Worm (Caenorhabditis elegans) whole organism, L1 larva: ENCODE results near the gene ZK829.7.

ENCODE experiments used
- ama-1 ChIP-seq: fragments of 150-350 bp; optimal IDR thresholded peaks from 2 replicates; lab custom pipeline; 2014
- dpl-1 ChIP-seq, 3 experiments: fragments of 150-350 bp in 2 of 3; sonication (generic microtip) in 1 of 3; optimal IDR thresholded peaks; 2 replicates each; lab custom pipeline; 2014 to 2017; ENCODE audit warnings: missing biosample characterization in 3 of 3, missing genetic modification characterization in 3 of 3, missing genetic modification reagents in 3 of 3
- nhr-11 ChIP-seq: fragments of 150-350 bp; optimal IDR thresholded peaks from 2 replicates; lab custom pipeline; 2014; ENCODE audit warnings: missing biosample characterization, missing genetic modification characterization
- nhr-237 ChIP-seq: fragments of 150-350 bp; optimal IDR thresholded peaks from 2 replicates; lab custom pipeline; 2014; ENCODE audit warnings: missing biosample characterization, missing genetic modification characterization
- unc-62 ChIP-seq: fragments of 150-350 bp; optimal IDR thresholded peaks from 2 replicates; lab custom pipeline; 2014; ENCODE audit warnings: missing biosample characterization, missing genetic modification reagents, missing genetic modification characterization

ce11 chrIV:11917886-11918285 lies 43.4 kb downstream of the ZK829.7 start:
- no peak for TF ChIP-seq unc-62 (GFP tag; lab: Kevin White, UChicago)
- TF ChIP-seq nhr-11 (tag; lab: Kevin White, UChicago): no peak
- TF ChIP-seq dpl-1 (GFP tag; optimal IDR thresholded peaks at IDR 0.05; lab: Kevin White, UChicago): no peak
- no peak for TF ChIP-seq nhr-237
- TF ChIP-seq ama-1 (lab: Kevin White, UChicago): no peak
